Comparison of ENCODE assay signal across 2 fruit fly cellular contexts in genomic region chr2L:9223266-9223665, dm6.
A peak's percentile ranks its signal among the peaks of the same experiment; 100 is the strongest.
TF ChIP-seq lines count a peak whose summit lies in the region.

No protein-coding gene starts in this region.

- no peak for TF ChIP-seq CTCF in whole organism, embryonic (GFP tag; optimal IDR thresholded peaks at IDR 0.05; lab: Kevin White, UChicago)

TF ChIP-seq in whole organism, embryonic, 481 proteins besides CTCF, POLR2A, EP300 and RAD21:
- peak; percentile 38 for TF ChIP-seq CG13624 (GFP tag; optimal IDR thresholded peaks at IDR 0.05; lab: Kevin White, UChicago)
- TF ChIP-seq ase (GFP tag; IDR thresholded peaks at IDR 0.05; lab: Robert Waterston, UW), result no peak
- no peak for TF ChIP-seq Trl (optimal IDR thresholded peaks at IDR 0.05; lab: Kevin White, UChicago)
- TF ChIP-seq Trl (GFP tag; optimal IDR thresholded peaks at IDR 0.05; lab: Kevin White, UChicago), result no peak
- TF ChIP-seq CG13894 (tag; optimal IDR thresholded peaks at IDR 0.05; lab: Kevin White, UChicago), result peak; percentile 96
- TF ChIP-seq B-H2 (GFP tag; optimal IDR thresholded peaks at IDR 0.05; lab: Kevin White, UChicago), result no peak

TF ChIP-seq in whole organism, wandering third instar larva, 38 proteins besides CTCF, POLR2A, EP300 and RAD21:
- no peak for TF ChIP-seq fru (GFP tag; optimal IDR thresholded peaks at IDR 0.05; lab: Kevin White, UChicago)
- TF ChIP-seq woc (GFP tag; optimal IDR thresholded peaks at IDR 0.05; lab: Kevin White, UChicago), result no peak
- TF ChIP-seq Mio (GFP tag; optimal IDR thresholded peaks at IDR 0.05; lab: Kevin White, UChicago), result no peak
- peak; percentile 24 for TF ChIP-seq psq (GFP tag; optimal IDR thresholded peaks at IDR 0.05; lab: Kevin White, UChicago)

Comparison
In these comparisons a context has a peak if more than half of its experiments do, and no peak if none do; other contexts are left out.
1. Of the 10 proteins assayed by ChIP-seq in both whole organism, embryonic and whole organism, wandering third instar larva: peak only in whole organism, embryonic: none; only in whole organism, wandering third instar larva: psq; in both: none; in neither: 9.